Fruit fly (Drosophila melanogaster) whole organism, prepupa: ENCODE measurements around the gene mei-218.

Experiments used
- Blimp-1 ChIP-seq: fragments of 200-800 bp; sonication (Bioruptor generic); optimal IDR thresholded peaks from 3 replicates; lab custom pipeline; 2017; ENCODE audit warnings: missing biosample characterization, missing genetic modification characterization, mild to moderate bottlenecking, moderate library complexity, missing genetic modification reagents
- CG8119 ChIP-seq: fragments of 200-800 bp; sonication (Bioruptor generic); IDR thresholded peaks from 3 replicates; pipeline ENCODE4 v1.3.6; 2022; ENCODE audit warnings: missing biosample characterization, missing genetic modification characterization
- Hr39 ChIP-seq: fragments of 200-800 bp; sonication (Bioruptor generic); optimal IDR thresholded peaks from 2 replicates; lab custom pipeline; 2016; ENCODE audit warnings: missing biosample characterization, missing genetic modification characterization
- Hr4 ChIP-seq: fragments of 200-800 bp; sonication (Bioruptor generic); optimal IDR thresholded peaks from 3 replicates; lab custom pipeline; 2016; ENCODE audit warnings: missing biosample characterization, missing genetic modification characterization
- Lpt ChIP-seq: fragments of 200-800 bp; sonication (Bioruptor generic); optimal IDR thresholded peaks from 3 replicates; lab custom pipeline; 2016; ENCODE audit warnings: missing biosample characterization, missing genetic modification characterization
- Sox102F ChIP-seq: fragments of 200-800 bp; sonication (Bioruptor generic); optimal IDR thresholded peaks from 2 replicates; lab custom pipeline; 2016; ENCODE audit warnings: missing biosample characterization, mild to moderate bottlenecking, missing genetic modification characterization
- acj6 ChIP-seq: fragments of 200-800 bp; sonication (Bioruptor generic); optimal IDR thresholded peaks from 3 replicates; lab custom pipeline; 2016; ENCODE audit warnings: missing biosample characterization, missing genetic modification characterization

DNA sequence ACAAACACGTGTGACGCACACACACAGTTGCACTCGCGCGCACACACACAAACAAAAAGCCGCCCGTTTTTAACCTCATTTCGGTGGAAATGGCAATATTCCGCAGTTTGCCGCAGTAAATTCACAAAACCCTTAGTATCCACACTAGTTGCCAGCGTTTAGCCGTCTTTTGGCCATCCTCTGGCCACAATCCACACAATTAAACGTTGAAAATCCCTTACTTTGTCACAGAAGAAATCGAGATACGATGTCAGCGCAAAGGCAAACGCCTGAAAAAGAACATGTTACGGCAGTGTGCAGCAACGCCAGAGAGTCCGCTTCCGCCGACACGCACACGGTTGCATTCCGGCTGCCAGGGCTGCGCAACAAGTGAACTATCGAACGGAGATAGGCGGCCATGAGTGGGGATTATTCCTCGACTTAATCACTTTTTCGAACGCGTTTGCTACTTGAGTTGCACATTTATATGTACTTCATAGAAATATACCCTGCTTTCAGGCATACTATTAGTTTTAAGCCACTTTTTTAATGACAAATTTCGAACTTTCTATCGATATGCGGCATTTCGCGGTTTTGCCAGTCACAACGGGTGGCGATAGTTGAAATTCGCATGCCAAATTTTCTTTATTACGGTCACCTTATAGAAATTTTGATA lies 5.3 kb upstream of the mei-218 start, which contains the start of gene RpS5a:
- TF ChIP-seq Lpt (GFP tag; lab: Kevin White, UChicago) (peak; percentile 0), acj6 (GFP tag; lab: Kevin White, UChicago) (peak; percentile 72), Hr39 (GFP tag; lab: Kevin White, UChicago) (peak; percentile 79), Hr4 (GFP tag; lab: Kevin White, UChicago) (peak; percentile 31), CG8119 (peak; percentile 19; the same call in 1 of the 3 replicates), Sox102F (GFP tag; lab: Kevin White, UChicago) (peak; percentile 67), Blimp-1 (peak; percentile 59)
